Comparison of ENCODE assay signal across 5 worm cellular contexts in the genomic region with DNA sequence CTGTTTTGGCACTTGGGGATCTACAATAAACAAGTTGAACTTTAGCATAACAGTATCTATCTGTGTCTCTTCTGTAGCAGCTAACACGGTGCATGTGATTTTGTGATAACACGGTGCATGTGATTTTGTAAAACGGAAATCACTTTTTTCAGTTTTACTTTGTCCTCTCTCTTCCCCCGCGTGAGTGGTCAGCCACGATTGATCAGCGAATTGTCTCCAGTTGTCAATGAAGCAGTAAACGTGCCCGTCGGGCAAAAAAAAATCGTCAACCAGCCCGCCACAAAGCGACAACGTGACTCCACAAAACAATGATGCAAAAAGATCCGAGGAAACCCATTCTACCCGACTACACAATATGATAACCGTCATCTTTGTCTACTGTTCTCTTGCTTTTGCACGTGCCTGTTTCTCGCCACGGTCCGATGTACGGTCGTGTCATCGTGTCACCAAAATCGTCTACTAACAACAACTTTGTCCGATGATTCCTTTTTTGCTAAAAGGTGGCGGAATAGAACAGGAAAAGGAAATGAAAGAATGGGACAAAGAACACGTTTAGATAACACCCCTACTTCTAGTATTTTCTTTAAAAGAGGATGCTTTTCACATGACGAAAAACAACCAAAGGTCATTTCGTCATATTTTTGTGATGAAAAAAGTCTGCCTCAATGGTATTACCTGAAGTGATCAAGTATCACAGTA.
TF ChIP-seq lines count a peak whose summit lies in the region.

No protein-coding gene starts in this region.

TF ChIP-seq in whole organism, L1 larva, 84 proteins besides CTCF, POLR2A, EP300 and RAD21 (continued from another document and continues in another):
- no peak for TF ChIP-seq ces-1 (GFP tag; optimal IDR thresholded peaks at IDR 0.05; lab: Kevin White, UChicago)
- peak; percentile 60 for TF ChIP-seq lin-13 (GFP tag; optimal IDR thresholded peaks at IDR 0.05; lab: Kevin White, UChicago)
- TF ChIP-seq F16B12.6 (tag; optimal IDR thresholded peaks at IDR 0.05; lab: Kevin White, UChicago) = no peak
- TF ChIP-seq lir-3 (tag; optimal IDR thresholded peaks at IDR 0.05; lab: Kevin White, UChicago; ENCODE audit: poor library complexity) = peak; percentile 38
- no peak for TF ChIP-seq unc-98 (GFP tag; IDR thresholded peaks at IDR 0.05; lab: Robert Waterston, UW)
- peak; percentile 32 for TF ChIP-seq mep-1 (tag; optimal IDR thresholded peaks at IDR 0.05; lab: Kevin White, UChicago)
- TF ChIP-seq ztf-4 (tag; optimal IDR thresholded peaks at IDR 0.05; lab: Kevin White, UChicago) = peak; percentile 85
- TF ChIP-seq ama-1 (optimal IDR thresholded peaks at IDR 0.05; lab: Kevin White, UChicago) = no peak
- no peak for TF ChIP-seq egl-13 (tag; optimal IDR thresholded peaks at IDR 0.05; lab: Kevin White, UChicago)
- TF ChIP-seq nhr-76 (tag; optimal IDR thresholded peaks at IDR 0.05; lab: Kevin White, UChicago) = no peak
- peak; percentile 40 for TF ChIP-seq xbp-1 (tag; optimal IDR thresholded peaks at IDR 0.05; lab: Kevin White, UChicago)
- no peak for TF ChIP-seq sup-37 (GFP tag; optimal IDR thresholded peaks at IDR 0.05; lab: Kevin White, UChicago)
- TF ChIP-seq ceh-8 (GFP tag; optimal IDR thresholded peaks at IDR 0.05; lab: Kevin White, UChicago) = no peak
- TF ChIP-seq fkh-10 (GFP tag; optimal IDR thresholded peaks at IDR 0.05; lab: Kevin White, UChicago) = no peak
- peak; percentile 75 for TF ChIP-seq nhr-90 (tag; optimal IDR thresholded peaks at IDR 0.05; lab: Kevin White, UChicago; ENCODE audit: poor library complexity)
- no peak for TF ChIP-seq nhr-11 (tag; optimal IDR thresholded peaks at IDR 0.05; lab: Kevin White, UChicago)
- peak; percentile 25 for TF ChIP-seq vab-15 (tag; optimal IDR thresholded peaks at IDR 0.05; lab: Kevin White, UChicago)
- TF ChIP-seq Y116A8C.19 (tag; optimal IDR thresholded peaks at IDR 0.05; lab: Kevin White, UChicago; ENCODE audit: borderline replicate concordance) = no peak
- TF ChIP-seq lin-14 (GFP tag; optimal IDR thresholded peaks at IDR 0.05; lab: Kevin White, UChicago) = peak; percentile 88
- peak; percentile 44 for TF ChIP-seq rnt-1 (tag; optimal IDR thresholded peaks at IDR 0.05; lab: Kevin White, UChicago)
- no peak for TF ChIP-seq mef-2 (tag; optimal IDR thresholded peaks at IDR 0.05; lab: Kevin White, UChicago)
- peak; percentile 8 for TF ChIP-seq swsn-7 (tag; optimal IDR thresholded peaks at IDR 0.05; lab: Kevin White, UChicago)
- TF ChIP-seq tlp-1 (tag; optimal IDR thresholded peaks at IDR 0.05; lab: Kevin White, UChicago) = no peak
- no peak for TF ChIP-seq sptf-1 (tag; optimal IDR thresholded peaks at IDR 0.05; lab: Kevin White, UChicago)
- peak; percentile 35 for TF ChIP-seq skn-1 (tag; optimal IDR thresholded peaks at IDR 0.05; lab: Kevin White, UChicago)

TF ChIP-seq in whole organism, L2 larva, 48 proteins besides CTCF, POLR2A, EP300 and RAD21 (continued from another document):
- TF ChIP-seq sma-3 (GFP tag; optimal IDR thresholded peaks at IDR 0.05; lab: Kevin White, UChicago) (peak; percentile 96), fos-1 (tag; optimal IDR thresholded peaks at IDR 0.05; lab: Kevin White, UChicago) (peak; percentile 7), nhr-77 (tag; optimal IDR thresholded peaks at IDR 0.05; lab: Kevin White, UChicago) (no peak), Y55F3AM.14 (GFP tag; optimal IDR thresholded peaks at IDR 0.05; lab: Kevin White, UChicago) (peak; percentile 75), gmeb-1 (tag; optimal IDR thresholded peaks at IDR 0.05; lab: Kevin White, UChicago) (peak; percentile 61), ama-1 (optimal IDR thresholded peaks at IDR 0.05; lab: Kevin White, UChicago) (no peak), nhr-6 (tag; optimal IDR thresholded peaks at IDR 0.05; lab: Kevin White, UChicago) (peak; percentile 30), mbf-1 (tag; optimal IDR thresholded peaks at IDR 0.05; lab: Kevin White, UChicago) (no peak), ceh-16 (tag; optimal IDR thresholded peaks at IDR 0.05; lab: Kevin White, UChicago) (no peak), F13H6.1 (tag; optimal IDR thresholded peaks at IDR 0.05; lab: Kevin White, UChicago) (peak; percentile 83), elt-3 (tag; optimal IDR thresholded peaks at IDR 0.05; lab: Kevin White, UChicago) (no peak), sma-9 (GFP tag; optimal IDR thresholded peaks at IDR 0.05; lab: Kevin White, UChicago) (peak; percentile 83), sma-9 (tag; optimal IDR thresholded peaks at IDR 0.05; lab: Kevin White, UChicago) (no peak), sem-4 (tag; optimal IDR thresholded peaks at IDR 0.05; lab: Kevin White, UChicago) (peak; percentile 26), mdl-1 (tag; optimal IDR thresholded peaks at IDR 0.05; lab: Kevin White, UChicago) (peak; percentile 98 to 99), lsy-2 (tag; optimal IDR thresholded peaks at IDR 0.05; lab: Kevin White, UChicago) (peak in 1 of 2 experiments; percentile 53), alr-1 (tag; optimal IDR thresholded peaks at IDR 0.05; lab: Kevin White, UChicago) (no peak), ztf-11 (tag; optimal IDR thresholded peaks at IDR 0.05; lab: Kevin White, UChicago) (no peak), aly-2 (tag; optimal IDR thresholded peaks at IDR 0.05; lab: Kevin White, UChicago) (no peak)

TF ChIP-seq in whole organism, L3 larva, 47 proteins besides CTCF, POLR2A, EP300 and RAD21 (continued from another document):
- TF ChIP-seq mdl-1 (tag; optimal IDR thresholded peaks at IDR 0.05; lab: Kevin White, UChicago) (peak; percentile 96), egl-5 (tag; optimal IDR thresholded peaks at IDR 0.05; lab: Kevin White, UChicago) (no peak), nhr-28 (tag; optimal IDR thresholded peaks at IDR 0.05; lab: Kevin White, UChicago) (peak; percentile 67), nfya-1 (tag; optimal IDR thresholded peaks at IDR 0.05; lab: Kevin White, UChicago; ENCODE audit: insufficient read depth) (peak; percentile 65), ztf-4 (tag; optimal IDR thresholded peaks at IDR 0.05; lab: Kevin White, UChicago) (peak; percentile 82), pha-4 (tag; optimal IDR thresholded peaks at IDR 0.05; lab: Kevin White, UChicago) (peak; percentile 61), ztf-11 (tag; optimal IDR thresholded peaks at IDR 0.05; lab: Kevin White, UChicago) (no peak), elt-3 (tag; optimal IDR thresholded peaks at IDR 0.05; lab: Kevin White, UChicago) (peak in 2 of 3 experiments; percentile 16 to 88), mml-1 (tag; optimal IDR thresholded peaks at IDR 0.05; lab: Kevin White, UChicago) (peak; percentile 42), jun-1 (tag; optimal IDR thresholded peaks at IDR 0.05; lab: Kevin White, UChicago) (peak; percentile 69), tbx-2 (tag; optimal IDR thresholded peaks at IDR 0.05; lab: Kevin White, UChicago) (peak; percentile 75)
TF ChIP-seq in whole organism, L3 larva: peak in this region for 17.

TF ChIP-seq in whole organism, L4 larva, 104 proteins besides CTCF, POLR2A, EP300 and RAD21 (continued from another document and continues in another):
- TF ChIP-seq mdl-1 (tag; optimal IDR thresholded peaks at IDR 0.05; lab: Kevin White, UChicago) = peak in 1 of 2 experiments; percentile 100
- TF ChIP-seq ceh-32 (tag; optimal IDR thresholded peaks at IDR 0.05; lab: Kevin White, UChicago; ENCODE audit: poor library complexity) = no peak
- peak; percentile 70 for TF ChIP-seq pha-4 (GFP tag; IDR thresholded peaks at IDR 0.05; lab: Robert Waterston, UW)
- peak; percentile 37 for TF ChIP-seq pha-4 (tag; optimal IDR thresholded peaks at IDR 0.05; lab: Kevin White, UChicago)
- TF ChIP-seq zag-1 (tag; optimal IDR thresholded peaks at IDR 0.05; lab: Kevin White, UChicago) = no peak
- peak; percentile 8 for TF ChIP-seq sdz-12 (GFP tag; optimal IDR thresholded peaks at IDR 0.05; lab: Kevin White, UChicago)
- TF ChIP-seq mdt-29 (GFP tag; IDR thresholded peaks at IDR 0.05; lab: Robert Waterston, UW) = peak; percentile 93
- TF ChIP-seq nhr-76 (tag; optimal IDR thresholded peaks at IDR 0.05; lab: Kevin White, UChicago) = no peak
- no peak for TF ChIP-seq F49E8.2 (tag; optimal IDR thresholded peaks at IDR 0.05; lab: Kevin White, UChicago; ENCODE audit: borderline replicate concordance)
- TF ChIP-seq hmg-1.1 (GFP tag; IDR thresholded peaks at IDR 0.05; lab: Robert Waterston, UW) = peak; percentile 28
- TF ChIP-seq ceh-82 (tag; optimal IDR thresholded peaks at IDR 0.05; lab: Kevin White, UChicago) = no peak
- TF ChIP-seq dpl-1 (GFP tag; optimal IDR thresholded peaks at IDR 0.05; lab: Kevin White, UChicago) = peak; percentile 8
- TF ChIP-seq ces-1 (GFP tag; optimal IDR thresholded peaks at IDR 0.05; lab: Kevin White, UChicago) = no peak
- 0 out of 2 replicates have a peak, but pooled peaks have one; percentile 18 for TF ChIP-seq Y105C5A.15 (GFP tag; IDR thresholded peaks at IDR 0.05; lab: Robert Waterston, UW)
- TF ChIP-seq dmd-8 (GFP tag; IDR thresholded peaks at IDR 0.05; lab: Robert Waterston, UW) = no peak
- TF ChIP-seq lim-7 (GFP tag; IDR thresholded peaks at IDR 0.05; lab: Robert Waterston, UW) = no peak
- peak; percentile 66; the same call in 1 of the 2 replicates for TF ChIP-seq nhr-42 (GFP tag; IDR thresholded peaks at IDR 0.05; lab: Robert Waterston, UW)
- TF ChIP-seq nhr-237 (tag; optimal IDR thresholded peaks at IDR 0.05; lab: Kevin White, UChicago) = no peak
- TF ChIP-seq R02D3.7 (tag; optimal IDR thresholded peaks at IDR 0.05; lab: Kevin White, UChicago) = no peak
- peak; percentile 89 for TF ChIP-seq tra-1 (GFP tag; IDR thresholded peaks at IDR 0.05; lab: Robert Waterston, UW)
- peak; percentile 62 for TF ChIP-seq mep-1 (tag; optimal IDR thresholded peaks at IDR 0.05; lab: Kevin White, UChicago)
- TF ChIP-seq nhr-11 (tag; optimal IDR thresholded peaks at IDR 0.05; lab: Kevin White, UChicago) = peak; percentile 26
- TF ChIP-seq spr-1 (tag; optimal IDR thresholded peaks at IDR 0.05; lab: Kevin White, UChicago) = peak; percentile 65
- TF ChIP-seq unc-130 (GFP tag; optimal IDR thresholded peaks at IDR 0.05; lab: Kevin White, UChicago) = no peak
- peak; percentile 72 for TF ChIP-seq nhr-25 (tag; optimal IDR thresholded peaks at IDR 0.05; lab: Kevin White, UChicago; ENCODE audit: borderline replicate concordance, insufficient read depth)
- TF ChIP-seq lin-29 (GFP tag; IDR thresholded peaks at IDR 0.05; lab: Robert Waterston, UW) = peak; percentile 63
- peak; percentile 82 for TF ChIP-seq dve-1 (tag; optimal IDR thresholded peaks at IDR 0.05; lab: Kevin White, UChicago; ENCODE audit: insufficient read depth)
- TF ChIP-seq tag-97 (GFP tag; IDR thresholded peaks at IDR 0.05; lab: Robert Waterston, UW) = no peak
- peak; percentile 49; the same call in 1 of the 2 replicates for TF ChIP-seq daf-19 (GFP tag; conservative IDR thresholded peaks at IDR 0.05; lab: Robert Waterston, UW)
- TF ChIP-seq ZK546.5 (tag; optimal IDR thresholded peaks at IDR 0.05; lab: Kevin White, UChicago) = no peak
- TF ChIP-seq jun-1 (tag; optimal IDR thresholded peaks at IDR 0.05; lab: Kevin White, UChicago) = no peak
- TF ChIP-seq set-16 (GFP tag; IDR thresholded peaks at IDR 0.05; lab: Robert Waterston, UW) = peak; percentile 64
- TF ChIP-seq zip-2 (tag; optimal IDR thresholded peaks at IDR 0.05; lab: Kevin White, UChicago) = peak; percentile 41
- no peak for TF ChIP-seq nhr-10 (tag; optimal IDR thresholded peaks at IDR 0.05; lab: Kevin White, UChicago)
- no peak for TF ChIP-seq spr-3 (GFP tag; optimal IDR thresholded peaks at IDR 0.05; lab: Kevin White, UChicago)
- no peak for TF ChIP-seq ceh-44 (GFP tag; IDR thresholded peaks at IDR 0.05; lab: Robert Waterston, UW)

TF ChIP-seq in whole organism, young adult, 124 proteins besides CTCF, POLR2A, EP300 and RAD21 (continued from another document and continues in another):
- TF ChIP-seq mcd-1 (GFP tag; IDR thresholded peaks at IDR 0.05; lab: Robert Waterston, UW) = peak; percentile 40; the same call in 1 of the 2 replicates
- TF ChIP-seq lin-54 (GFP tag; optimal IDR thresholded peaks at IDR 0.05; lab: Kevin White, UChicago) = peak; percentile 30
- TF ChIP-seq pbrm-1 (GFP tag; IDR thresholded peaks at IDR 0.05; lab: Robert Waterston, UW) = peak; percentile 45; the same call in 1 of the 2 replicates
- TF ChIP-seq K11D2.4 (GFP tag; IDR thresholded peaks at IDR 0.05; lab: Robert Waterston, UW) = peak; percentile 86
- TF ChIP-seq Y53G8AR.9 (GFP tag; conservative IDR thresholded peaks at IDR 0.05; lab: Robert Waterston, UW) = peak; percentile 84
- no peak for TF ChIP-seq egrh-3 (GFP tag; IDR thresholded peaks at IDR 0.05; lab: Robert Waterston, UW)
- TF ChIP-seq Y79H2A.3 (GFP tag; conservative IDR thresholded peaks at IDR 0.05; lab: Robert Waterston, UW) = 0 out of 2 replicates have a peak, but pooled peaks have one; percentile 46
- peak; percentile 62; the same call in 1 of the 2 replicates for TF ChIP-seq sea-2 (GFP tag; IDR thresholded peaks at IDR 0.05; lab: Robert Waterston, UW)
- no peak for TF ChIP-seq madf-3 (GFP tag; IDR thresholded peaks at IDR 0.05; lab: Robert Waterston, UW)
- TF ChIP-seq die-1 (tag; optimal IDR thresholded peaks at IDR 0.05; lab: Kevin White, UChicago) = peak; percentile 63
- no peak for TF ChIP-seq efl-1 (GFP tag; optimal IDR thresholded peaks at IDR 0.05; lab: Kevin White, UChicago)
- TF ChIP-seq mes-4 (tag; optimal IDR thresholded peaks at IDR 0.05; lab: Kevin White, UChicago) = no peak
- TF ChIP-seq lir-1 (GFP tag; conservative IDR thresholded peaks at IDR 0.05; lab: Robert Waterston, UW) = peak; percentile 74
- no peak for TF ChIP-seq F55B11.4 (tag; optimal IDR thresholded peaks at IDR 0.05; lab: Kevin White, UChicago; ENCODE audit: borderline replicate concordance, insufficient read depth)
- no peak for TF ChIP-seq ceh-58 (GFP tag; IDR thresholded peaks at IDR 0.05; lab: Robert Waterston, UW)
- TF ChIP-seq F57A8.1 (GFP tag; optimal IDR thresholded peaks at IDR 0.05; lab: Kevin White, UChicago) = no peak
- TF ChIP-seq cebp-1 (GFP tag; IDR thresholded peaks at IDR 0.05; lab: Robert Waterston, UW) = 0 out of 2 replicates have a peak, but pooled peaks have one; percentile 16
- TF ChIP-seq cebp-1 (tag; optimal IDR thresholded peaks at IDR 0.05; lab: Kevin White, UChicago) = peak; percentile 73
- 0 out of 2 replicates have a peak, but pooled peaks have one; percentile 24 for TF ChIP-seq lin-26 (GFP tag; IDR thresholded peaks at IDR 0.05; lab: Robert Waterston, UW)
- TF ChIP-seq ztf-22 (GFP tag; optimal IDR thresholded peaks at IDR 0.05; lab: Kevin White, UChicago) = peak; percentile 56
- TF ChIP-seq Y95B8A.8 (GFP tag; IDR thresholded peaks at IDR 0.05; lab: Robert Waterston, UW) = 0 out of 2 replicates have a peak, but pooled peaks have one; percentile 47
- TF ChIP-seq athp-1 (tag; optimal IDR thresholded peaks at IDR 0.05; lab: Kevin White, UChicago) = no peak
- TF ChIP-seq ceh-100 (GFP tag; IDR thresholded peaks at IDR 0.05; lab: Robert Waterston, UW) = no peak
- TF ChIP-seq tbp1 (GFP tag; optimal IDR thresholded peaks at IDR 0.05; lab: Kevin White, UChicago) = peak; percentile 55
- peak; percentile 81 for TF ChIP-seq lin-40 (tag; optimal IDR thresholded peaks at IDR 0.05; lab: Kevin White, UChicago)
- peak; percentile 88 for TF ChIP-seq nfyb-1 (GFP tag; IDR thresholded peaks at IDR 0.05; lab: Robert Waterston, UW)
- peak; percentile 65 for TF ChIP-seq repo-1 (tag; optimal IDR thresholded peaks at IDR 0.05; lab: Kevin White, UChicago)
- peak; percentile 32 for TF ChIP-seq ama-1 (optimal IDR thresholded peaks at IDR 0.05; lab: Kevin White, UChicago)
- no peak for TF ChIP-seq ama-1 (GFP tag; optimal IDR thresholded peaks at IDR 0.05; lab: Kevin White, UChicago)
- peak; percentile 78; the same call in 1 of the 2 replicates for TF ChIP-seq C06A6.2 (GFP tag; conservative IDR thresholded peaks at IDR 0.05; lab: Robert Waterston, UW)
- TF ChIP-seq hlh-12 (tag; optimal IDR thresholded peaks at IDR 0.05; lab: Kevin White, UChicago) = no peak
- peak; percentile 84 for TF ChIP-seq nhr-80 (tag; optimal IDR thresholded peaks at IDR 0.05; lab: Kevin White, UChicago)
- TF ChIP-seq F49E8.2 (tag; optimal IDR thresholded peaks at IDR 0.05; lab: Kevin White, UChicago; ENCODE audit: insufficient read depth) = no peak
- TF ChIP-seq bed-1 (GFP tag; IDR thresholded peaks at IDR 0.05; lab: Robert Waterston, UW) = no peak
- TF ChIP-seq pha-4 (tag; optimal IDR thresholded peaks at IDR 0.05; lab: Kevin White, UChicago) = no peak
- no peak for TF ChIP-seq D2030.7 (GFP tag; IDR thresholded peaks at IDR 0.05; lab: Robert Waterston, UW)
- TF ChIP-seq nhr-27 (tag; optimal IDR thresholded peaks at IDR 0.05; lab: Kevin White, UChicago) = no peak
- peak; percentile 39 for TF ChIP-seq ets-4 (GFP tag; optimal IDR thresholded peaks at IDR 0.05; lab: Kevin White, UChicago)
- TF ChIP-seq attf-6 (GFP tag; IDR thresholded peaks at IDR 0.05; lab: Robert Waterston, UW) = no peak
- no peak for TF ChIP-seq F52B5.7 (tag; optimal IDR thresholded peaks at IDR 0.05; lab: Kevin White, UChicago)
- peak; percentile 25 for TF ChIP-seq gei-17 (GFP tag; optimal IDR thresholded peaks at IDR 0.05; lab: Kevin White, UChicago)
